Fruit fly (Drosophila melanogaster) whole organism, embryonic: ENCODE data around the gene msn.
A peak's percentile ranks its signal among the peaks of the same experiment; 100 is the strongest.

Experiments used
- CG10147 ChIP-seq: fragments of 200-800 bp; sonication (Bioruptor generic); optimal IDR thresholded peaks from 2 replicates; lab custom pipeline; 2019; ENCODE audit warnings: missing biosample characterization, mild to moderate bottlenecking, missing genetic modification characterization, moderate library complexity
- CG11247 ChIP-seq: fragments of 200-800 bp; sonication (Bioruptor generic); IDR thresholded peaks from 2 replicates; pipeline ENCODE4 v1.3.6; 2022; ENCODE audit warnings: missing biosample characterization, missing genetic modification characterization
- CG11504 ChIP-seq: fragments of 200-800 bp; sonication (Bioruptor generic); optimal IDR thresholded peaks from 3 replicates; lab custom pipeline; 2019; ENCODE audit warnings: missing biosample characterization, mild to moderate bottlenecking, missing genetic modification characterization, moderate library complexity
- CG11696 ChIP-seq: fragments of 200-800 bp; sonication (Bioruptor generic); IDR thresholded peaks from 2 replicates; pipeline ENCODE4 v1.3.6; 2022; ENCODE audit warnings: missing biosample characterization, missing genetic modification characterization
- CG13296 ChIP-seq: fragments of 200-800 bp; sonication (Bioruptor generic); optimal IDR thresholded peaks from 3 replicates; lab custom pipeline; 2018; ENCODE audit warnings: missing biosample characterization, mild to moderate bottlenecking, missing genetic modification characterization
- CG13775 ChIP-seq: fragments of 200-800 bp; sonication (Bioruptor generic); optimal IDR thresholded peaks from 3 replicates; lab custom pipeline; 2017; ENCODE audit warnings: missing biosample characterization, mild to moderate bottlenecking, missing genetic modification characterization
- CG14667 ChIP-seq: fragments of 200-800 bp; sonication (Bioruptor generic); IDR thresholded peaks from 2 replicates; pipeline ENCODE4 v1.3.6; 2022; ENCODE audit warnings: missing biosample characterization, missing genetic modification characterization
- CG14710 ChIP-seq: fragments of 200-800 bp; sonication (Bioruptor generic); optimal IDR thresholded peaks from 3 replicates; lab custom pipeline; 2019; ENCODE audit warnings: missing biosample characterization, mild to moderate bottlenecking, missing genetic modification characterization, moderate library complexity
- CG15073 ChIP-seq: fragments of 200-800 bp; sonication (Bioruptor generic); optimal IDR thresholded peaks from 2 replicates; lab custom pipeline; 2016; ENCODE audit warnings: missing biosample characterization, missing genetic modification characterization
- CG15601 ChIP-seq: fragments of 200-800 bp; sonication (Bioruptor generic); optimal IDR thresholded peaks from 3 replicates; lab custom pipeline; 2019; ENCODE audit warnings: missing biosample characterization, mild to moderate bottlenecking, missing genetic modification characterization, moderate library complexity
- CG2199 ChIP-seq: fragments of 200-800 bp; sonication (Bioruptor generic); IDR thresholded peaks from 3 replicates; pipeline ENCODE4 v1.3.6; 2022; ENCODE audit warnings: missing biosample characterization, missing genetic modification characterization
- CG2202 ChIP-seq: fragments of 200-800 bp; sonication (Bioruptor generic); optimal IDR thresholded peaks from 2 replicates; lab custom pipeline; 2018; ENCODE audit warnings: missing biosample characterization, mild to moderate bottlenecking, missing genetic modification characterization
- CG30403 ChIP-seq: fragments of 200-800 bp; sonication (Bioruptor generic); optimal IDR thresholded peaks from 3 replicates; lab custom pipeline; 2016; ENCODE audit warnings: missing biosample characterization, missing genetic modification characterization
- CG3065 ChIP-seq: fragments of 200-800 bp; sonication (Bioruptor generic); optimal IDR thresholded peaks from 2 replicates; lab custom pipeline; 2016; ENCODE audit warnings: missing biosample characterization, missing genetic modification characterization
- CG33557 ChIP-seq: fragments of 200-800 bp; sonication (Bioruptor generic); optimal IDR thresholded peaks from 2 replicates; lab custom pipeline; 2019; ENCODE audit warnings: missing biosample characterization, mild to moderate bottlenecking, missing genetic modification characterization, moderate library complexity
- CG34376 ChIP-seq: fragments of 200-800 bp; sonication (Bioruptor generic); optimal IDR thresholded peaks from 2 replicates; lab custom pipeline; 2018; ENCODE audit warnings: missing biosample characterization, mild to moderate bottlenecking, missing genetic modification characterization
- CG9876 ChIP-seq: fragments of 200-800 bp; sonication (Bioruptor generic); optimal IDR thresholded peaks from 2 replicates; lab custom pipeline; 2016; ENCODE audit warnings: missing biosample characterization, missing genetic modification characterization
- Dbx ChIP-seq: fragments of 200-800 bp; sonication (Bioruptor generic); IDR thresholded peaks from 3 replicates; pipeline ENCODE4 v1.3.6; 2022; ENCODE audit warnings: missing biosample characterization, missing genetic modification characterization
- Dll ChIP-seq: fragments of 200-800 bp; sonication (Bioruptor generic); IDR thresholded peaks from 4 replicates; pipeline ENCODE4 v1.3.6; 2022; ENCODE audit warnings: missing biosample characterization, missing genetic modification characterization; ENCODE audit not compliant: partially characterized antibody
- Fer1 ChIP-seq: fragments of 200-800 bp; sonication (Bioruptor generic); optimal IDR thresholded peaks from 2 replicates; lab custom pipeline; 2017; ENCODE audit warnings: missing biosample characterization, mild to moderate bottlenecking, missing genetic modification characterization
- Fer2 ChIP-seq: fragments of 200-800 bp; sonication (Bioruptor generic); optimal IDR thresholded peaks from 2 replicates; lab custom pipeline; 2018; ENCODE audit warnings: missing biosample characterization, mild to moderate bottlenecking, missing genetic modification characterization, moderate library complexity
- Fer3 ChIP-seq: fragments of 200-800 bp; sonication (Bioruptor generic); optimal IDR thresholded peaks from 2 replicates; lab custom pipeline; 2018; ENCODE audit warnings: missing biosample characterization, mild to moderate bottlenecking, missing genetic modification characterization, moderate library complexity
- Hmr ChIP-seq: fragments of 200-800 bp; sonication (Bioruptor generic); optimal IDR thresholded peaks from 3 replicates; lab custom pipeline; 2017; ENCODE audit warnings: mild to moderate bottlenecking, missing biosample characterization, missing genetic modification reagents, missing genetic modification characterization
- Hr39 ChIP-seq: fragments of >200 bp; optimal IDR thresholded peaks from 2 replicates; lab custom pipeline; 2017
- Kr ChIP-seq: fragments of 200-800 bp; sonication (Bioruptor generic); optimal IDR thresholded peaks from 2 replicates; lab custom pipeline; 2017; ENCODE audit warnings: missing biosample characterization, mild to moderate bottlenecking, missing genetic modification characterization
- Lim3 ChIP-seq: fragments of 200-800 bp; sonication (Bioruptor generic); IDR thresholded peaks from 2 replicates; pipeline ENCODE4 v1.3.6; 2022; ENCODE audit warnings: missing biosample characterization, missing genetic modification characterization
- MESR4 ChIP-seq: fragments of 200-800 bp; sonication (Bioruptor generic); optimal IDR thresholded peaks from 2 replicates; lab custom pipeline; 2018; ENCODE audit warnings: missing biosample characterization, mild to moderate bottlenecking, missing genetic modification characterization, moderate library complexity
- MTF-1 ChIP-seq: fragments of 200-800 bp; sonication (Bioruptor generic); optimal IDR thresholded peaks from 2 replicates; lab custom pipeline; 2018; ENCODE audit warnings: missing biosample characterization, mild to moderate bottlenecking, missing genetic modification characterization, borderline replicate concordance
- Med ChIP-seq: fragments of 200-800 bp; sonication (Bioruptor generic); peaks from one replicate; lab custom pipeline; 2016; ENCODE audit warnings: missing biosample characterization, missing genetic modification characterization, mild to moderate bottlenecking, inconsistent platforms, moderate library complexity
- Mrtf ChIP-seq: fragments of 200-800 bp; sonication (Bioruptor generic); IDR thresholded peaks from 3 replicates; pipeline ENCODE4 v1.3.6; 2022; ENCODE audit warnings: missing biosample characterization, missing genetic modification characterization
- Optix ChIP-seq: fragments of 200-800 bp; sonication (Bioruptor generic); IDR thresholded peaks from 3 replicates; pipeline ENCODE4 v1.3.6; 2022; ENCODE audit warnings: missing biosample characterization, missing genetic modification characterization
- Pdp1 ChIP-seq, 2 experiments: fragments of 200-800 bp; sonication (Bioruptor generic); optimal IDR thresholded peaks; 3 replicates each; lab custom pipeline; 2016; ENCODE audit warnings: missing biosample characterization in 2 of 2, missing genetic modification characterization in 2 of 2, mild to moderate bottlenecking in 1 of 2, moderate library complexity in 1 of 2
- YL-1 ChIP-seq: fragments of 200-800 bp; sonication (Bioruptor generic); optimal IDR thresholded peaks from 3 replicates; lab custom pipeline; 2017; ENCODE audit warnings: missing biosample characterization, mild to moderate bottlenecking, missing genetic modification characterization
- ac ChIP-seq: fragments of 200-800 bp; sonication (Bioruptor generic); optimal IDR thresholded peaks from 3 replicates; lab custom pipeline; 2017; ENCODE audit warnings: missing biosample characterization, mild to moderate bottlenecking, missing genetic modification characterization
- bsh ChIP-seq, 2 experiments: fragments of 200-800 bp; sonication (Bioruptor generic); optimal IDR thresholded peaks; 2 replicates each; lab custom pipeline; 2017 to 2018; ENCODE audit warnings: mild to moderate bottlenecking in 2 of 2, missing biosample characterization in 2 of 2, missing genetic modification characterization in 2 of 2, moderate library complexity in 1 of 2
- disco-r ChIP-seq: fragments of 200-800 bp; sonication (Bioruptor generic); optimal IDR thresholded peaks from 2 replicates; lab custom pipeline; 2016; ENCODE audit warnings: missing biosample characterization, missing genetic modification characterization
- dm ChIP-seq: fragments of 200-800 bp; sonication (Bioruptor generic); optimal IDR thresholded peaks from 3 replicates; lab custom pipeline; 2016; ENCODE audit warnings: missing biosample characterization, missing genetic modification characterization
- esg ChIP-seq: fragments of 200-800 bp; sonication (Bioruptor generic); conservative IDR thresholded peaks from 2 replicates; pipeline ENCODE4 v1.3.6; 2022; ENCODE audit warnings: missing biosample characterization, missing genetic modification characterization
- gt ChIP-seq: fragments of 200-800 bp; sonication (Bioruptor generic); IDR thresholded peaks from 2 replicates; pipeline ENCODE4 v1.3.6; 2022; ENCODE audit warnings: missing biosample characterization, missing genetic modification characterization
- her ChIP-seq: fragments of 200-800 bp; sonication (Bioruptor generic); optimal IDR thresholded peaks from 2 replicates; lab custom pipeline; 2016; ENCODE audit warnings: missing biosample characterization, missing genetic modification characterization
- inv ChIP-seq: fragments of 200-800 bp; sonication (Bioruptor generic); IDR thresholded peaks from 2 replicates; pipeline ENCODE4 v1.3.6; 2022; ENCODE audit warnings: missing biosample characterization, missing genetic modification characterization; ENCODE audit not compliant: partially characterized antibody
- jigr1 ChIP-seq: fragments of 200-800 bp; sonication (Bioruptor generic); IDR thresholded peaks from 3 replicates; pipeline ENCODE4 v1.3.6; 2022; ENCODE audit warnings: missing biosample characterization, missing genetic modification characterization
- jing ChIP-seq: fragments of 200-800 bp; sonication (Bioruptor generic); optimal IDR thresholded peaks from 2 replicates; lab custom pipeline; 2018; ENCODE audit warnings: missing biosample characterization, mild to moderate bottlenecking, missing genetic modification characterization
- jumu ChIP-seq: fragments of 200-800 bp; sonication (Bioruptor generic); optimal IDR thresholded peaks from 3 replicates; lab custom pipeline; 2016; ENCODE audit warnings: missing biosample characterization, missing genetic modification characterization
- lov ChIP-seq, 2 experiments: fragments of 200-800 bp in 1 of 2; fragments of >200 bp in 1 of 2; sonication (Bioruptor generic) in 1 of 2; IDR thresholded peaks in 1 of 2; optimal IDR thresholded peaks in 1 of 2; 2 replicates in 1 of 2; 3 replicates in 1 of 2; pipeline versions ENCODE4 v1.3.6 to Lab custom; 2017 to 2022; ENCODE audit warnings: missing biosample characterization in 1 of 2, missing genetic modification characterization in 1 of 2
- pnt ChIP-seq: fragments of 200-800 bp; sonication (Bioruptor generic); optimal IDR thresholded peaks from 3 replicates; lab custom pipeline; 2016; ENCODE audit warnings: missing biosample characterization, missing genetic modification characterization
- sens-2 ChIP-seq: fragments of 200-800 bp; sonication (Bioruptor generic); IDR thresholded peaks from 2 replicates; pipeline ENCODE4 v1.3.6; 2022; ENCODE audit warnings: missing biosample characterization, missing genetic modification characterization
- vfl ChIP-seq: fragments of 200-800 bp; sonication (Bioruptor generic); optimal IDR thresholded peaks from 2 replicates; lab custom pipeline; 2016; ENCODE audit warnings: missing biosample characterization, missing genetic modification characterization
- wor ChIP-seq: fragments of 200-800 bp; sonication (Bioruptor generic); IDR thresholded peaks from 2 replicates; pipeline ENCODE4 v1.3.6; 2022; ENCODE audit warnings: missing biosample characterization, missing genetic modification characterization

msn gene

DNA sequence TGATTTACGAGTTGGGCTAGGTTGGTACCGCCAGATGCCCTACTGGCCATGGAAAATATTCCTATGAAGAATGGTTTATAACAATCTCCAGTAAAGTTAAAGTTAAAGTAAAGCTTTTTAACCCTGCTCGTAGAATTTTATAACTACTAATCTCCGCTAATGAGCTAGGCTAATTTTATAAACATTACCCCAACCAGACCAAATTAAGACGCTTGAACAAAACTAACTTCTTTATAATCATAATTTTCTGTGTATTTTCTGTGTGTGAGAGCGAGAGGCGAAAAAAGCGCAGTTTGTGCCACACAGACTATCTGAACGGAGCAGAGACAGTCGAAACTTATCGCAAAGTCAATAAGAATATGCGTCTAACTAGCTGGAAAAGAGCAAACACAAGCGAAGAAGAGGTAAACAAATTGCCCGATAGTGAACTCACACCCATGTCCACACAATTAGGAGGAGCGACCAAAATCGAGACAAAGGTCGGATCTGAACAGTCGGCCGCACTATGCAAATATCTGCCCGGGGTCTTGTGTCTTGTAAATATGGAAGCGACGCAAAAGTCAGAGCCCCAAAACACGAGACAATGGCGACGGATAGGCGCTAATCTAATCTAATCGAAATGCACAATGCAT is 49.3 kb downstream of the msn start (continued):
- TF ChIP-seq MTF-1 (GFP tag; lab: Kevin White, UChicago) (peak; percentile 90), wor (GFP tag; lab: Robert Waterston, UW) (no peak), CG3065 (GFP tag; lab: Kevin White, UChicago) (peak; percentile 47), CG10147 (GFP tag; lab: Kevin White, UChicago) (peak; percentile 24), disco-r (GFP tag; lab: Kevin White, UChicago) (no peak), CG34376 (GFP tag; lab: Kevin White, UChicago) (peak; percentile 33), CG33557 (peak; percentile 73), vfl (GFP tag; lab: Kevin White, UChicago) (no peak), her (GFP tag; lab: Kevin White, UChicago) (peak; percentile 71), inv (GFP tag; lab: Robert Waterston, UW) (no peak), Hmr (peak; percentile 80), CG14667 (GFP tag; lab: Robert Waterston, UW) (no peak), Fer1 (GFP tag; lab: Kevin White, UChicago) (peak; percentile 88), CG15601 (tag; lab: Kevin White, UChicago) (peak; percentile 84), Kr (GFP tag; lab: Kevin White, UChicago) (peak; percentile 55), Fer3 (tag; lab: Kevin White, UChicago) (peak; percentile 45), dm (no peak), Mrtf (GFP tag; lab: Robert Waterston, UW) (peak; percentile 57; the same call in 1 of the 3 replicates), CG15073 (GFP tag; lab: Kevin White, UChicago) (no peak), CG2202 (peak; percentile 72), bsh (GFP tag; optimal IDR thresholded peaks at IDR 0.05; lab: Kevin White, UChicago) (peak in 1 of 2 experiments; percentile 67), jumu (GFP tag; lab: Kevin White, UChicago) (peak; percentile 33), pnt (GFP tag; lab: Kevin White, UChicago) (peak; percentile 33), CG11504 (tag; lab: Kevin White, UChicago) (peak; percentile 67), ac (GFP tag; lab: Kevin White, UChicago) (peak; percentile 70), esg (GFP tag; lab: Robert Waterston, UW) (no peak), Dll (GFP tag; lab: Robert Waterston, UW) (no peak), gt (GFP tag; lab: Robert Waterston, UW) (no peak), jing (no peak), CG9876 (no peak), YL-1 (GFP tag; lab: Kevin White, UChicago) (peak; percentile 65), lov (optimal IDR thresholded peaks at IDR 0.05; lab: Kevin White, UChicago) (no peak), lov (GFP tag; IDR thresholded peaks at IDR 0.05; lab: Robert Waterston, UW) (peak; percentile 71; the same call in 1 of the 3 replicates), MESR4 (GFP tag; lab: Kevin White, UChicago) (no peak), CG13296 (GFP tag; lab: Kevin White, UChicago) (peak; percentile 85), CG11696 (GFP tag; lab: Robert Waterston, UW) (peak; percentile 79), CG13775 (GFP tag; lab: Kevin White, UChicago) (no peak), Dbx (GFP tag; lab: Robert Waterston, UW) (peak; percentile 31; the same call in 1 of the 3 replicates), Pdp1 (GFP tag; optimal IDR thresholded peaks at IDR 0.05; lab: Kevin White, UChicago) (peak; percentile 10 to 58), Med (GFP tag; lab: Kevin White, UChicago) (peak; percentile 93), CG30403 (GFP tag; lab: Kevin White, UChicago) (peak; percentile 43), CG14710 (tag; lab: Kevin White, UChicago) (peak; percentile 56), Optix (peak; percentile 50; the same call in 2 of the 3 replicates), jigr1 (GFP tag; lab: Robert Waterston, UW) (no peak), CG11247 (peak; percentile 58; the same call in 1 of the 2 replicates), CG2199 (GFP tag; lab: Robert Waterston, UW) (no peak), Fer2 (tag; lab: Kevin White, UChicago) (peak; percentile 29), Lim3 (GFP tag; lab: Robert Waterston, UW) (no peak), sens-2 (no peak), Hr39 (lab: Kevin White, UChicago) (no peak)
